Fruit fly (Drosophila melanogaster) whole organism, wandering third instar larva: ENCODE data around the gene Cdep.

Experiments used
- Abd-B ChIP-seq: fragments of >200 bp; optimal IDR thresholded peaks from 2 replicates; lab custom pipeline; 2017; ENCODE audit warnings: missing biosample characterization, missing genetic modification characterization
- Dif ChIP-seq: fragments of 200-275, 200-300 bp; sonication (Bioruptor generic); optimal IDR thresholded peaks from 2 replicates; lab custom pipeline; 2018; ENCODE audit warnings: missing biosample characterization, missing genetic modification characterization; ENCODE audit not compliant: partially characterized antibody
- Hr78 ChIP-seq: fragments of >200 bp; optimal IDR thresholded peaks from 2 replicates; lab custom pipeline; 2017; ENCODE audit warnings: missing biosample characterization, missing genetic modification characterization
- Jra ChIP-seq: sonication (Bioruptor generic); optimal IDR thresholded peaks from 2 replicates; lab custom pipeline; 2016; ENCODE audit warnings: missing biosample characterization, missing genetic modification characterization
- Mio ChIP-seq: sonication (Bioruptor generic); optimal IDR thresholded peaks from 2 replicates; lab custom pipeline; 2016; ENCODE audit warnings: missing biosample characterization, missing genetic modification characterization
- N ChIP-seq: fragments of >200 bp; optimal IDR thresholded peaks from 2 replicates; lab custom pipeline; 2018; ENCODE audit warnings: missing biosample characterization, missing external identifiers, missing genetic modification characterization
- brk ChIP-seq: fragments of 200-800 bp; sonication (Bioruptor generic); optimal IDR thresholded peaks from 2 replicates; lab custom pipeline; 2016; ENCODE audit warnings: missing biosample characterization, mild to moderate bottlenecking, missing genetic modification characterization
- h ChIP-seq: fragments of 200-800 bp; sonication (Bioruptor generic); optimal IDR thresholded peaks from 3 replicates; lab custom pipeline; 2016; ENCODE audit warnings: missing biosample characterization, mild to moderate bottlenecking, missing genetic modification characterization
- lola ChIP-seq: fragments of >200 bp; optimal IDR thresholded peaks from 2 replicates; lab custom pipeline; 2017; ENCODE audit warnings: missing biosample characterization, missing genetic modification characterization
- pan ChIP-seq: fragments of >200 bp; optimal IDR thresholded peaks from 2 replicates; lab custom pipeline; 2017
- psq ChIP-seq: fragments of 200-800 bp; sonication (Bioruptor generic); optimal IDR thresholded peaks from 3 replicates; lab custom pipeline; 2017; ENCODE audit warnings: missing biosample characterization, mild to moderate bottlenecking, missing genetic modification characterization, moderate library complexity
- tai ChIP-seq: sonication (Bioruptor generic); optimal IDR thresholded peaks from 2 replicates; lab custom pipeline; 2016; ENCODE audit warnings: missing biosample characterization, missing genetic modification characterization

DNA sequence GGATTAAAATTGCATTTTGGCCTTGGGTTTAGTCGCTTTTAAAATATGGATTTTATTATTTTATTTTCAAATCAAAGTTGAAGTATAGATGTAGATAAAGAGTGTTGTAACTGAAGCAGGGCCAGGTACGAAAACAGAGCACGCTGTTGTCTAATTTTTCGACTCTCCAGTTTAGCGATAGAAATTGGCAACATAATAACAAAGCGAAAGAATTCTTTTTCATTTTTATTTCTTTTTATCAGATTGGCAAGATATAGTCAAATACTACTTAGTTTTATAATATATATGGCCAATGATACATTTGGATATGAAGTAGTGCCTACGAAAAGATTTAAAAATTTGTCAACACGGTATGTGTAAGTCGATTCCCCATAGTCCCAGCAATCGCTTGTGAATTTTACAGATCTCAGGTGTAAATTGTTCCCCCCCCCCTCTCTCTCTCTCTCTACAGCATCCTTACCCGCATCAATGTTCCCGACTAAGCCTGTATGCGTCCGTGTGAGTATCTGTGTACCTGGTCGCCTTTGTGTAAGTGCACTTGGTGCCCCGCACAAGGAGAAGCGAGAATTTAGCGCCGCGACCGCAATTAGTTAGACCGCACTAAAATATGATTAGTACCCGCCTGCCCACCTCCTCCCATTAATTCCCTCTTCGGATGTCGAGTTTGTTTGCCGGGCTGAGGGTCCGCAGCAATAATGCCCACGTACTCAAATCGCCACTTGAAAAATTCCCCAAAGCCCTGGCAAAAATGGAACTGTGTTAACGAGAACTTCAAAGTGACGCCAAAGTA is 65.7 kb downstream of the Cdep start:
- TF ChIP-seq psq (GFP tag; lab: Kevin White, UChicago) (no peak), Jra (GFP tag; lab: Kevin White, UChicago) (no peak), lola (no peak), Abd-B (GFP tag; lab: Kevin White, UChicago) (no peak), tai (GFP tag; lab: Kevin White, UChicago) (no peak), N (no peak), brk (GFP tag; lab: Kevin White, UChicago) (no peak), Mio (GFP tag; lab: Kevin White, UChicago) (no peak), Dif (GFP tag; lab: Kevin White, UChicago) (no peak), pan (lab: Kevin White, UChicago) (peak; percentile 43), Hr78 (GFP tag; lab: Kevin White, UChicago) (no peak), h (no peak)
